Worm (Caenorhabditis elegans) whole organism, L4/young adult: ENCODE measurements around the gene F36H12.4.

Experiments
- W03F9.2 ChIP-seq: fragments of 150-350 bp; optimal IDR thresholded peaks from 2 replicates; lab custom pipeline; 2014; ENCODE audit warnings: missing biosample characterization, missing genetic modification characterization
- dao-5 ChIP-seq: sonication (generic microtip); optimal IDR thresholded peaks from 2 replicates; lab custom pipeline; 2016; ENCODE audit warnings: missing genotype, missing genetic modification characterization, moderate library complexity, missing compliant biosample characterization
- him-1 ChIP-seq: sonication (generic microtip); optimal IDR thresholded peaks from 2 replicates; lab custom pipeline; 2016; ENCODE audit warnings: missing genotype, missing genetic modification reagents, missing genetic modification characterization, missing compliant biosample characterization

ce11 chrIV:5317106-5317505 lies 48.2 kb downstream of the F36H12.4 start:
- TF ChIP-seq him-1 (no peak), dao-5 (tag; lab: Kevin White, UChicago) (no peak), W03F9.2 (tag; lab: Kevin White, UChicago) (no peak)
